Fruit fly (Drosophila melanogaster): Measurements from ENCODE around the gene CG43155.
A peak's percentile ranks its signal among the peaks of the same experiment; 100 is the strongest.

The CG43155 gene

DNA sequence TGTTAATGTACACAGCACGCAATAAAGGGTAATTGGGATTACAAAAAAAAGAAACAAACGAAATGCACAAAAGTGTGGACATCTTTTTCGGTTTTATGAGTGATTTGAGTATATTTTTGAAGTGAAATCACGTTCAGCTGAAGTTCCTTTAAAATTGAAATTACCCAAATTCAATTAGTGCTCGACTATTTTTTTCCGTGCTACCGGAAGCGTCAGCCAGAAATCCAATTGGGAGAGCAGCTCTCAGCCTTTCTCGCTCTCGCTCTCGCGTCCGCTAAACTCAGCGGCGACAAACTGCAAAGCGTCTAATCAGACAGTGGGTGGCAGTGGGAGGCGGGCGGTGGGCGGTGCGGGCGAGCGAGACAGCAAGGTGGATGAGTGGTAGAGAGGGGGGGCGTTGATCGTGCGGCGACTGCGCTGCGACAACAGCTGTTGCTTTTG is 36.3 kb upstream of the CG43155 start (continued):
- TF ChIP-seq klu (GFP tag; IDR thresholded peaks at IDR 0.05) = peak; percentile 80
- TF ChIP-seq eve (GFP tag; optimal IDR thresholded peaks at IDR 0.05) = peak in 1 of 2 experiments; percentile 94
- TF ChIP-seq pnt (GFP tag; optimal IDR thresholded peaks at IDR 0.05) = peak; percentile 78
- TF ChIP-seq salm (tag; optimal IDR thresholded peaks at IDR 0.05) = peak; percentile 80
- peak; percentile 68 for TF ChIP-seq E2f2 (GFP tag; IDR thresholded peaks at IDR 0.05)
- TF ChIP-seq GATAe (GFP tag; conservative IDR thresholded peaks at IDR 0.05) = peak; percentile 61; the same call in 1 of the 2 replicates
- TF ChIP-seq CG10979 (tag; optimal IDR thresholded peaks at IDR 0.05) = peak; percentile 73
- peak; percentile 85 for TF ChIP-seq CG43689 (GFP tag; IDR thresholded peaks at IDR 0.05)
- TF ChIP-seq CG5180 (GFP tag; optimal IDR thresholded peaks at IDR 0.05) = peak; percentile 75
- TF ChIP-seq grn (GFP tag; optimal IDR thresholded peaks at IDR 0.05) = peak; percentile 50
- peak; percentile 83 for TF ChIP-seq C15 (GFP tag; IDR thresholded peaks at IDR 0.05)
- TF ChIP-seq Dip2 (GFP tag; IDR thresholded peaks at IDR 0.05) = no peak
- peak; percentile 41; the same call in 1 of the 3 replicates for TF ChIP-seq croc (GFP tag; conservative IDR thresholded peaks at IDR 0.05)
- TF ChIP-seq ham (GFP tag; IDR thresholded peaks at IDR 0.05) = peak; percentile 58; the same call in 1 of the 2 replicates
- peak; percentile 84 for TF ChIP-seq H2.0 (GFP tag; IDR thresholded peaks at IDR 0.05)
- peak; percentile 70; the same call in 2 of the 3 replicates for TF ChIP-seq ken (GFP tag; IDR thresholded peaks at IDR 0.05)
- no peak for TF ChIP-seq Dp (GFP tag; optimal IDR thresholded peaks at IDR 0.05)
- TF ChIP-seq Bteb2 (GFP tag; optimal IDR thresholded peaks at IDR 0.05) = peak; percentile 84
- no peak for TF ChIP-seq Spps (tag; optimal IDR thresholded peaks at IDR 0.05)
- TF ChIP-seq CG4404 (GFP tag; IDR thresholded peaks at IDR 0.05) = peak; percentile 68
- peak; percentile 79 for TF ChIP-seq CG1233 (GFP tag; optimal IDR thresholded peaks at IDR 0.05)
- peak; percentile 54 for TF ChIP-seq NC2α (GFP tag; optimal IDR thresholded peaks at IDR 0.05)
- peak; percentile 65 for TF ChIP-seq Vsx1 (GFP tag; optimal IDR thresholded peaks at IDR 0.05)
- peak; percentile 57; the same call in 1 of the 2 replicates for TF ChIP-seq CG16779 (GFP tag; IDR thresholded peaks at IDR 0.05)
- peak; percentile 71 for TF ChIP-seq CG10462 (GFP tag; optimal IDR thresholded peaks at IDR 0.05)
- peak; percentile 94 for TF ChIP-seq PHDP (tag; optimal IDR thresholded peaks at IDR 0.05)
- peak; percentile 75; the same call in 2 of the 3 replicates for TF ChIP-seq zfh1 (GFP tag; IDR thresholded peaks at IDR 0.05)
- peak; percentile 92 for TF ChIP-seq CG11504 (tag; optimal IDR thresholded peaks at IDR 0.05)
- peak; percentile 90 for TF ChIP-seq Ptx1 (GFP tag; IDR thresholded peaks at IDR 0.05)
- TF ChIP-seq CG31224 (GFP tag; IDR thresholded peaks at IDR 0.05) = peak; percentile 78
- peak; percentile 85 for TF ChIP-seq Camta (GFP tag; optimal IDR thresholded peaks at IDR 0.05)
- peak; percentile 93 for TF ChIP-seq Hsf (GFP tag; optimal IDR thresholded peaks at IDR 0.05)
- peak; percentile 73 for TF ChIP-seq cato (GFP tag; optimal IDR thresholded peaks at IDR 0.05; ENCODE audit: borderline replicate concordance)
- TF ChIP-seq CG7786 (GFP tag; optimal IDR thresholded peaks at IDR 0.05) = peak; percentile 92
- TF ChIP-seq p53 (GFP tag; optimal IDR thresholded peaks at IDR 0.05) = peak; percentile 62
- peak; percentile 87 for TF ChIP-seq schlank (tag; optimal IDR thresholded peaks at IDR 0.05)
- no peak for TF ChIP-seq bigmax (GFP tag; optimal IDR thresholded peaks at IDR 0.05)
- TF ChIP-seq prd (optimal IDR thresholded peaks at IDR 0.05) = no peak
- peak; percentile 91 for TF ChIP-seq prd (GFP tag; IDR thresholded peaks at IDR 0.05)
- TF ChIP-seq fd64A (GFP tag; optimal IDR thresholded peaks at IDR 0.05) = no peak
- peak in 1 of 2 experiments; percentile 58 for TF ChIP-seq crp (GFP tag; optimal IDR thresholded peaks at IDR 0.05)
- peak; percentile 87 for TF ChIP-seq ab (GFP tag; optimal IDR thresholded peaks at IDR 0.05)
- peak; percentile 66 for TF ChIP-seq CG1529 (GFP tag; optimal IDR thresholded peaks at IDR 0.05)
- TF ChIP-seq bbx (GFP tag; IDR thresholded peaks at IDR 0.05; ENCODE audit: partially characterized antibody) = no peak
- TF ChIP-seq CG6813 (GFP tag; optimal IDR thresholded peaks at IDR 0.05) = peak; percentile 79
- TF ChIP-seq CG32772 (GFP tag; IDR thresholded peaks at IDR 0.05) = peak; percentile 85
- no peak for TF ChIP-seq tll (GFP tag; optimal IDR thresholded peaks at IDR 0.05)
- TF ChIP-seq CG1832 (GFP tag; optimal IDR thresholded peaks at IDR 0.05) = peak; percentile 56
- TF ChIP-seq org-1 (GFP tag; optimal IDR thresholded peaks at IDR 0.05) = peak; percentile 89
- TF ChIP-seq Dek (tag; optimal IDR thresholded peaks at IDR 0.05) = peak; percentile 90
- TF ChIP-seq gsb-n (tag; optimal IDR thresholded peaks at IDR 0.05) = peak; percentile 68
